Worm (Caenorhabditis elegans): Measurements from ENCODE around the gene nep-13.

ce11 chrII:3244070-3244469, 38.4 kb upstream of the nep-13 start, which contains the start of gene C17F4.12:
- TF ChIP-seq ets-4 (tag; optimal IDR thresholded peaks at IDR 0.05) (no peak), sox-4 (tag; optimal IDR thresholded peaks at IDR 0.05) (no peak), eyg-1 (tag; optimal IDR thresholded peaks at IDR 0.05) (no peak), ceh-31 (tag; optimal IDR thresholded peaks at IDR 0.05) (no peak), fkh-10 (GFP tag; optimal IDR thresholded peaks at IDR 0.05) (no peak), tbx-2 (tag; optimal IDR thresholded peaks at IDR 0.05) (no peak), ceh-19 (GFP tag; optimal IDR thresholded peaks at IDR 0.05) (no peak)
